Fruit fly (Drosophila melanogaster) whole organism, prepupa: Measurements from ENCODE around the gene sick.

Source experiments
- Blimp-1 ChIP-seq: fragments of 200-800 bp; sonication (Bioruptor generic); optimal IDR thresholded peaks from 3 replicates; lab custom pipeline; 2017; ENCODE audit warnings: missing biosample characterization, missing genetic modification characterization, mild to moderate bottlenecking, moderate library complexity, missing genetic modification reagents
- CG10669 ChIP-seq: fragments of 200-800 bp; sonication (Bioruptor generic); optimal IDR thresholded peaks from 3 replicates; lab custom pipeline; 2018; ENCODE audit warnings: missing biosample characterization, mild to moderate bottlenecking, missing genetic modification characterization, moderate library complexity
- CG11294 ChIP-seq: fragments of 200-800 bp; sonication (Bioruptor generic); IDR thresholded peaks from 2 replicates; pipeline ENCODE4 v1.3.6; 2022; ENCODE audit warnings: missing biosample characterization, missing genetic modification characterization
- CG11762 ChIP-seq: fragments of 200-800 bp; sonication (Bioruptor generic); optimal IDR thresholded peaks from 3 replicates; lab custom pipeline; 2016; ENCODE audit warnings: missing biosample characterization, missing genetic modification characterization; ENCODE audit not compliant: insufficient read depth
- CG11902 ChIP-seq: fragments of 200-800 bp; sonication (Bioruptor generic); optimal IDR thresholded peaks from 3 replicates; lab custom pipeline; 2016; ENCODE audit warnings: missing biosample characterization, missing genetic modification characterization
- CG15336 ChIP-seq: fragments of 200-800 bp; sonication (Bioruptor generic); IDR thresholded peaks from 2 replicates; pipeline ENCODE4 v1.3.6; 2022; ENCODE audit warnings: missing biosample characterization, missing genetic modification characterization
- CG1621 ChIP-seq: fragments of 200-800 bp; sonication (Bioruptor generic); optimal IDR thresholded peaks from 3 replicates; lab custom pipeline; 2018; ENCODE audit warnings: missing biosample characterization, mild to moderate bottlenecking, missing genetic modification characterization
- CG16779 ChIP-seq: fragments of 200-800 bp; sonication (Bioruptor generic); optimal IDR thresholded peaks from 3 replicates; lab custom pipeline; 2017; ENCODE audit warnings: missing biosample characterization, mild to moderate bottlenecking, missing genetic modification characterization
- CG31627 ChIP-seq: fragments of 200-800 bp; sonication (Bioruptor generic); optimal IDR thresholded peaks from 3 replicates; lab custom pipeline; 2016; ENCODE audit warnings: missing biosample characterization, missing genetic modification characterization
- CG34406 ChIP-seq: fragments of 200-800 bp; sonication (Bioruptor generic); optimal IDR thresholded peaks from 3 replicates; lab custom pipeline; 2016; ENCODE audit warnings: missing biosample characterization, missing genetic modification characterization
- CG6163 ChIP-seq: fragments of 200-800 bp; sonication (Bioruptor generic); IDR thresholded peaks from 3 replicates; pipeline ENCODE4 v1.3.6; 2022; ENCODE audit warnings: missing biosample characterization, missing genetic modification characterization
- CG6276 ChIP-seq: fragments of 200-800 bp; sonication (Bioruptor generic); optimal IDR thresholded peaks from 2 replicates; lab custom pipeline; 2017; ENCODE audit warnings: missing biosample characterization, mild to moderate bottlenecking, missing genetic modification characterization
- CG6808 ChIP-seq: fragments of 200-800 bp; sonication (Bioruptor generic); optimal IDR thresholded peaks from 3 replicates; lab custom pipeline; 2017; ENCODE audit warnings: missing biosample characterization, missing genetic modification characterization, mild to moderate bottlenecking, moderate library complexity, missing genetic modification reagents
- CG6854 ChIP-seq: fragments of 200-800 bp; sonication (Bioruptor generic); optimal IDR thresholded peaks from 2 replicates; lab custom pipeline; 2017; ENCODE audit warnings: missing biosample characterization, mild to moderate bottlenecking, missing genetic modification characterization
- CG8119 ChIP-seq: fragments of 200-800 bp; sonication (Bioruptor generic); IDR thresholded peaks from 3 replicates; pipeline ENCODE4 v1.3.6; 2022; ENCODE audit warnings: missing biosample characterization, missing genetic modification characterization
- CG8319 ChIP-seq: fragments of 200-800 bp; sonication (Bioruptor generic); optimal IDR thresholded peaks from 3 replicates; lab custom pipeline; 2016; ENCODE audit warnings: missing biosample characterization, missing genetic modification characterization
- CG9139 ChIP-seq: fragments of 200-800 bp; sonication (Bioruptor generic); optimal IDR thresholded peaks from 3 replicates; lab custom pipeline; 2017; ENCODE audit warnings: missing biosample characterization, mild to moderate bottlenecking, missing genetic modification characterization
- Eip75B ChIP-seq: fragments of 200-800 bp; sonication (Bioruptor generic); optimal IDR thresholded peaks from 3 replicates; lab custom pipeline; 2016; ENCODE audit warnings: missing biosample characterization, missing genetic modification characterization
- Eip78C ChIP-seq: fragments of 200-800 bp; sonication (Bioruptor generic); peaks from one replicate; lab custom pipeline; 2016; ENCODE audit warnings: missing biosample characterization, missing genetic modification characterization
- Eip93F ChIP-seq: fragments of 200-800 bp; sonication (Bioruptor generic); optimal IDR thresholded peaks from 2 replicates; lab custom pipeline; 2016; ENCODE audit warnings: missing biosample characterization, mild to moderate bottlenecking, missing genetic modification characterization
- Ets21C ChIP-seq: fragments of 200-800 bp; sonication (Bioruptor generic); optimal IDR thresholded peaks from 3 replicates; lab custom pipeline; 2016; ENCODE audit warnings: missing biosample characterization, missing genetic modification characterization
- Gug ChIP-seq: fragments of 200-800 bp; sonication (Bioruptor generic); IDR thresholded peaks from 2 replicates; pipeline ENCODE4 v1.3.6; 2022; ENCODE audit warnings: missing biosample characterization, missing genetic modification characterization
- Hr4 ChIP-seq: fragments of 200-800 bp; sonication (Bioruptor generic); optimal IDR thresholded peaks from 3 replicates; lab custom pipeline; 2016; ENCODE audit warnings: missing biosample characterization, missing genetic modification characterization
- Lpt ChIP-seq: fragments of 200-800 bp; sonication (Bioruptor generic); optimal IDR thresholded peaks from 3 replicates; lab custom pipeline; 2016; ENCODE audit warnings: missing biosample characterization, missing genetic modification characterization
- Met ChIP-seq: fragments of 200-800 bp; sonication (Bioruptor generic); optimal IDR thresholded peaks from 3 replicates; lab custom pipeline; 2016; ENCODE audit warnings: missing biosample characterization, missing genetic modification characterization
- OdsH ChIP-seq: fragments of 200-800 bp; sonication (Bioruptor generic); optimal IDR thresholded peaks from 3 replicates; lab custom pipeline; 2016; ENCODE audit warnings: missing biosample characterization, missing genetic modification characterization
- Sox102F ChIP-seq: fragments of 200-800 bp; sonication (Bioruptor generic); optimal IDR thresholded peaks from 2 replicates; lab custom pipeline; 2016; ENCODE audit warnings: missing biosample characterization, mild to moderate bottlenecking, missing genetic modification characterization
- acj6 ChIP-seq: fragments of 200-800 bp; sonication (Bioruptor generic); optimal IDR thresholded peaks from 3 replicates; lab custom pipeline; 2016; ENCODE audit warnings: missing biosample characterization, missing genetic modification characterization
- cyc ChIP-seq: fragments of 200-800 bp; sonication (Bioruptor generic); optimal IDR thresholded peaks from 3 replicates; lab custom pipeline; 2016; ENCODE audit warnings: missing biosample characterization, missing genetic modification characterization
- dac ChIP-seq: fragments of 200-800 bp; sonication (Bioruptor generic); optimal IDR thresholded peaks from 2 replicates; lab custom pipeline; 2017; ENCODE audit warnings: missing biosample characterization, mild to moderate bottlenecking, missing genetic modification characterization
- fd59A ChIP-seq: fragments of 200-800 bp; sonication (Bioruptor generic); optimal IDR thresholded peaks from 2 replicates; lab custom pipeline; 2017; ENCODE audit warnings: missing biosample characterization, mild to moderate bottlenecking, missing genetic modification characterization, missing genetic modification reagents
- fd85E ChIP-seq: fragments of 200-800 bp; sonication (Bioruptor generic); optimal IDR thresholded peaks from 3 replicates; lab custom pipeline; 2016; ENCODE audit warnings: missing biosample characterization, missing genetic modification characterization
- fkh ChIP-seq: fragments of 200-800 bp; sonication (Bioruptor generic); optimal IDR thresholded peaks from 3 replicates; lab custom pipeline; 2017; ENCODE audit warnings: missing biosample characterization, mild to moderate bottlenecking, missing genetic modification characterization, moderate library complexity
- net ChIP-seq: fragments of 200-800 bp; sonication (Bioruptor generic); optimal IDR thresholded peaks from 3 replicates; lab custom pipeline; 2016; ENCODE audit warnings: missing biosample characterization, missing genetic modification characterization
- svp ChIP-seq: fragments of 200-800 bp; sonication (Bioruptor generic); peaks from one replicate; lab custom pipeline; 2016; ENCODE audit warnings: missing biosample characterization, missing genetic modification characterization
- vri ChIP-seq: fragments of 200-800 bp; sonication (Bioruptor generic); optimal IDR thresholded peaks from 3 replicates; lab custom pipeline; 2016; ENCODE audit warnings: missing biosample characterization, mild to moderate bottlenecking, missing genetic modification characterization

Gene sick

dm6 chr2L:19801951-19802612 is 5.9 kb downstream of the sick start (continued):
- peak; percentile 49 for TF ChIP-seq Met (GFP tag; lab: Kevin White, UChicago)
- TF ChIP-seq CG8119 (GFP tag; lab: Robert Waterston, UW): no peak
- peak; percentile 10 for TF ChIP-seq vri (GFP tag; lab: Kevin White, UChicago)
- TF ChIP-seq Eip75B (GFP tag; lab: Kevin White, UChicago): peak; percentile 18
- no peak for TF ChIP-seq CG1621
- TF ChIP-seq Sox102F (GFP tag; lab: Kevin White, UChicago): peak; percentile 24
- no peak for TF ChIP-seq Eip93F (GFP tag; lab: Kevin White, UChicago)
- TF ChIP-seq svp (GFP tag; lab: Kevin White, UChicago): peak; percentile 65

dm6 chr2L:19805007-19805406 is 8.8 kb downstream of the sick start:
- TF ChIP-seq Met (GFP tag; lab: Kevin White, UChicago) (no peak), CG10669 (GFP tag; lab: Kevin White, UChicago) (no peak), CG8319 (GFP tag; lab: Kevin White, UChicago) (no peak), Lpt (GFP tag; lab: Kevin White, UChicago) (no peak), CG11762 (no peak), Blimp-1 (no peak), CG6854 (GFP tag; lab: Kevin White, UChicago) (no peak), CG11902 (GFP tag; lab: Kevin White, UChicago) (no peak), CG31627 (GFP tag; lab: Kevin White, UChicago) (no peak), CG11294 (no peak), Hr4 (GFP tag; lab: Kevin White, UChicago) (no peak), fd59A (no peak), CG15336 (GFP tag; lab: Robert Waterston, UW) (no peak), net (GFP tag; lab: Kevin White, UChicago) (no peak), CG6808 (no peak), OdsH (no peak), fd85E (no peak), svp (GFP tag; lab: Kevin White, UChicago) (no peak)

- TF ChIP-seq CG1621 (no peak), Eip78C (GFP tag; lab: Kevin White, UChicago) (no peak), CG6854 (GFP tag; lab: Kevin White, UChicago) (no peak), CG9139 (GFP tag; lab: Kevin White, UChicago) (no peak), CG6163 (GFP tag; lab: Robert Waterston, UW) (no peak), CG34406 (GFP tag; lab: Kevin White, UChicago) (no peak), acj6 (GFP tag; lab: Kevin White, UChicago) (no peak), Ets21C (GFP tag; lab: Kevin White, UChicago) (no peak), CG16779 (no peak), dac (no peak), fkh (GFP tag; lab: Kevin White, UChicago) (no peak), CG6808 (no peak)
These were observed 13.4 kb downstream of the sick start for dm6 chr2L:19809515-19810049.

- TF ChIP-seq CG6276 (GFP tag; lab: Kevin White, UChicago) (no peak), Sox102F (GFP tag; lab: Kevin White, UChicago) (no peak), cyc (GFP tag; lab: Kevin White, UChicago) (no peak), Gug (GFP tag; lab: Robert Waterston, UW) (no peak), CG8119 (GFP tag; lab: Robert Waterston, UW) (no peak), Eip75B (GFP tag; lab: Kevin White, UChicago) (no peak)
These were observed 14.5 kb downstream of the sick start for dm6 chr2L:19810642-19811041.
